Worm (Caenorhabditis elegans) whole organism, young adult: ENCODE data around the gene xbx-3.
"Not testable (repeated sequence)": the region's sequence is repeated elsewhere in the genome, so short reads cannot be mapped to it uniquely, and the experiment has no call there.

Experiments
- F33H1.4 ChIP-seq: fragments of 200-800 bp; sonication (Bioruptor generic); IDR thresholded peaks from 2 replicates; pipeline ENCODE4 v1.3.6; 2022; ENCODE audit warnings: missing genetic modification reagents, missing genetic modification characterization, missing compliant biosample characterization
- F55B11.4 ChIP-seq: sonication (generic microtip); optimal IDR thresholded peaks from 2 replicates; lab custom pipeline; 2016; ENCODE audit warnings: missing compliant biosample characterization, missing genetic modification characterization, borderline replicate concordance; ENCODE audit not compliant: insufficient read depth
- ekl-4 ChIP-seq: fragments of 200-800 bp; sonication (Bioruptor generic); IDR thresholded peaks from 2 replicates; pipeline ENCODE4 v1.3.6; 2022; ENCODE audit warnings: missing genetic modification reagents, missing genetic modification characterization, missing compliant biosample characterization
- madf-8 ChIP-seq: fragments of 200-800 bp; sonication (Bioruptor generic); conservative IDR thresholded peaks from 2 replicates; pipeline ENCODE4 v1.3.6; 2022; ENCODE audit warnings: missing genetic modification reagents, missing genetic modification characterization, missing compliant biosample characterization
- nhr-179 ChIP-seq: sonication (generic microtip); optimal IDR thresholded peaks from 2 replicates; lab custom pipeline; 2016; ENCODE audit warnings: mild to moderate bottlenecking, missing genetic modification characterization, missing compliant biosample characterization
- pha-4 ChIP-seq: fragments of 150-350 bp; sonication (generic microtip); optimal IDR thresholded peaks from 2 replicates; lab custom pipeline; 2014; ENCODE audit warnings: missing biosample characterization, missing genetic modification reagents, missing genetic modification characterization
- snpc-1.1 ChIP-seq: sonication (generic microtip); optimal IDR thresholded peaks from 2 replicates; lab custom pipeline; 2017; ENCODE audit warnings: missing genetic modification characterization, mild to moderate bottlenecking, missing compliant biosample characterization, antibody characterized with exemption, moderate library complexity, missing genotype, missing genetic modification reagents; ENCODE audit not compliant: insufficient read depth
- snpc-4 ChIP-seq, 5 experiments: fragments of 150-350 bp in 1 of 5; sonication (generic microtip) in 4 of 5; optimal IDR thresholded peaks; 2 replicates each; lab custom pipeline; 2014 to 2018; ENCODE audit warnings: missing genetic modification characterization in 5 of 5, missing biosample characterization in 3 of 5, antibody characterized with exemption in 2 of 5, mild to moderate bottlenecking in 2 of 5, missing compliant biosample characterization in 2 of 5, missing genotype in 2 of 5, moderate library complexity in 2 of 5, missing genetic modification reagents in 1 of 5
- tbx-9 ChIP-seq: sonication (generic microtip); optimal IDR thresholded peaks from 2 replicates; lab custom pipeline; 2016; ENCODE audit warnings: borderline replicate concordance, missing genetic modification characterization, inconsistent platforms, missing compliant biosample characterization
- xnd-1 ChIP-seq: sonication (generic microtip); optimal IDR thresholded peaks from 2 replicates; lab custom pipeline; 2016; ENCODE audit warnings: missing genotype, missing genetic modification reagents, missing genetic modification characterization, missing compliant biosample characterization

DNA sequence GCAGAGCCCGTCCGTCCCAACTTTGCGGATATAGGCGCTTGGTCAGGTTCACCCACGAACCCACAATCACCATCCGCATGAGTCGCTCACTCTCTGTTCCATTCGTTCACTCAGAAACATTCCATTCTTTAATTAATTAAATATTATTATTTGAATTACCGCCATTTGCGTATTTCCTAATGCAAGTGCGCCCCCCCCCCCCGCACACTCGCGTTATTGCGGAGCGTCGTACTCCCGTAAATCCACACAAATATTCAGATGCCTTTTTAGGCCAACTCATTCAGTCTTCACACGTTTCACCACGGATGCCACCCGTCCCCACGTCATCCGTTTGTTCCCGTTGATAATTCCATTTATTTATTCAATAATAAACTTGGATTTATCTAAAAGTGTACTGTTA is 14.6 kb downstream of the xbx-3 start, which contains the start of gene T16G12.3:
- not testable (repeated sequence) for TF ChIP-seq snpc-4 (GFP tag; optimal IDR thresholded peaks at IDR 0.05; lab: Kevin White, UChicago); snpc-4 (tag; optimal IDR thresholded peaks at IDR 0.05; lab: Kevin White, UChicago); F55B11.4 (tag; lab: Kevin White, UChicago); nhr-179 (tag; lab: Kevin White, UChicago); ekl-4; madf-8; snpc-1.1; pha-4 (tag; lab: Kevin White, UChicago); tbx-9; xnd-1 (tag; lab: Kevin White, UChicago); F33H1.4
